Worm (Caenorhabditis elegans) whole organism, mixed stage, embryonic: Measurements from ENCODE around the gene ceh-75.

Experiments used
- blmp-1 ChIP-seq: fragments of 150-350 bp; optimal IDR thresholded peaks from 2 replicates; lab custom pipeline; 2014; ENCODE audit warnings: missing biosample characterization, missing genetic modification characterization
- lin-13 ChIP-seq: fragments of 150-350 bp; optimal IDR thresholded peaks from 2 replicates; lab custom pipeline; 2014; ENCODE audit warnings: missing biosample characterization, missing genetic modification characterization
- nhr-12 ChIP-seq: fragments of 150-350 bp; optimal IDR thresholded peaks from 2 replicates; lab custom pipeline; 2014; ENCODE audit warnings: missing biosample characterization, missing genetic modification characterization
- unc-62 ChIP-seq: fragments of 150-350 bp; optimal IDR thresholded peaks from 2 replicates; lab custom pipeline; 2014; ENCODE audit warnings: missing biosample characterization, missing genetic modification reagents, missing genetic modification characterization

- TF ChIP-seq lin-13 (no peak), blmp-1 (tag; lab: Kevin White, UChicago) (no peak), unc-62 (GFP tag; lab: Kevin White, UChicago) (no peak), nhr-12 (tag; lab: Kevin White, UChicago) (no peak)
Observed at ce11 chrV:9885918-9886488, 35.1 kb upstream of the ceh-75 start, which contains the start of gene clp-9.
